Fruit fly (Drosophila melanogaster) whole organism, adult: ENCODE results near the gene Doc3.

Source experiments
- CG11617 ChIP-seq: fragments of 200-800 bp; sonication (Bioruptor generic); optimal IDR thresholded peaks from 2 replicates; lab custom pipeline; 2017; ENCODE audit warnings: mild to moderate bottlenecking, missing biosample characterization, missing genetic modification reagents, missing genetic modification characterization
- CG12768 ChIP-seq: fragments of 200-800 bp; sonication (Bioruptor generic); optimal IDR thresholded peaks from 2 replicates; lab custom pipeline; 2017; ENCODE audit warnings: missing biosample characterization, missing genetic modification characterization, mild to moderate bottlenecking, moderate library complexity, missing genetic modification reagents
- CG14711 ChIP-seq: fragments of 200-800 bp; sonication (Bioruptor generic); optimal IDR thresholded peaks from 2 replicates; lab custom pipeline; 2018; ENCODE audit warnings: missing biosample characterization, mild to moderate bottlenecking, missing genetic modification characterization, moderate library complexity
- CG1620 ChIP-seq: fragments of 200-800 bp; sonication (Bioruptor generic); optimal IDR thresholded peaks from 2 replicates; lab custom pipeline; 2016; ENCODE audit warnings: missing biosample characterization, missing genetic modification characterization
- CG33017 ChIP-seq: fragments of 200-800 bp; sonication (Bioruptor generic); optimal IDR thresholded peaks from 2 replicates; lab custom pipeline; 2018; ENCODE audit warnings: missing biosample characterization, mild to moderate bottlenecking, missing genetic modification characterization, moderate library complexity
- CG5204 ChIP-seq: fragments of 200-800 bp; sonication (Bioruptor generic); optimal IDR thresholded peaks from 2 replicates; lab custom pipeline; 2016; ENCODE audit warnings: missing biosample characterization, missing genetic modification characterization
- CG7045 ChIP-seq: fragments of 200-800 bp; sonication (Bioruptor generic); optimal IDR thresholded peaks from 2 replicates; lab custom pipeline; 2017; ENCODE audit warnings: missing biosample characterization, mild to moderate bottlenecking, missing genetic modification characterization
- CG7101 ChIP-seq: fragments of 200-800 bp; sonication (Bioruptor generic); optimal IDR thresholded peaks from 2 replicates; lab custom pipeline; 2018; ENCODE audit warnings: missing biosample characterization, mild to moderate bottlenecking, missing genetic modification characterization, moderate library complexity
- Clk ChIP-seq: fragments of 200-800 bp; sonication (Bioruptor generic); optimal IDR thresholded peaks from 2 replicates; lab custom pipeline; 2017; ENCODE audit warnings: missing biosample characterization, missing genetic modification characterization
- Crg-1 ChIP-seq: fragments of 200-800 bp; sonication (Bioruptor generic); optimal IDR thresholded peaks from 2 replicates; lab custom pipeline; 2016; ENCODE audit warnings: missing biosample characterization, missing genetic modification characterization
- Hr96 ChIP-seq: fragments of 200-800 bp; sonication (Bioruptor generic); optimal IDR thresholded peaks from 2 replicates; lab custom pipeline; 2016; ENCODE audit warnings: missing biosample characterization, missing genetic modification characterization
- Mnt ChIP-seq: fragments of 200-800 bp; sonication (Bioruptor generic); optimal IDR thresholded peaks from 2 replicates; lab custom pipeline; 2016; ENCODE audit warnings: missing biosample characterization, mild to moderate bottlenecking, missing genetic modification characterization
- bab1 ChIP-seq: fragments of 200-800 bp; sonication (Bioruptor generic); optimal IDR thresholded peaks from 3 replicates; lab custom pipeline; 2019; ENCODE audit warnings: missing biosample characterization, mild to moderate bottlenecking, missing genetic modification characterization, moderate library complexity
- cic ChIP-seq: fragments of 200-800 bp; sonication (Bioruptor generic); optimal IDR thresholded peaks from 2 replicates; lab custom pipeline; 2017; ENCODE audit warnings: missing biosample characterization, mild to moderate bottlenecking, missing genetic modification characterization, moderate library complexity
- cnc ChIP-seq, 2 experiments: fragments of >200 bp; optimal IDR thresholded peaks; 2 replicates each; lab custom pipeline; 2017
- kay ChIP-seq: fragments of 200-800 bp; sonication (Bioruptor generic); peaks from one replicate; lab custom pipeline; 2016; ENCODE audit warnings: missing biosample characterization, missing genetic modification characterization, borderline replicate concordance
- ovo ChIP-seq: fragments of 200-800 bp; sonication (Bioruptor generic); optimal IDR thresholded peaks from 2 replicates; lab custom pipeline; 2016; ENCODE audit warnings: missing biosample characterization, missing genetic modification characterization
- pad ChIP-seq: fragments of 200-800 bp; sonication (Bioruptor generic); optimal IDR thresholded peaks from 3 replicates; lab custom pipeline; 2017; ENCODE audit warnings: missing biosample characterization, missing genetic modification characterization, mild to moderate bottlenecking, moderate library complexity, missing genetic modification reagents
- tj ChIP-seq: fragments of 200-800 bp; sonication (Bioruptor generic); optimal IDR thresholded peaks from 3 replicates; lab custom pipeline; 2017; ENCODE audit warnings: missing biosample characterization, mild to moderate bottlenecking, missing genetic modification characterization, moderate library complexity
- toe ChIP-seq: fragments of 200-800 bp; sonication (Bioruptor generic); optimal IDR thresholded peaks from 2 replicates; lab custom pipeline; 2016; ENCODE audit warnings: missing biosample characterization, missing genetic modification characterization

Doc3 gene

dm6 chr3L:9043648-9044047 is 38.7 kb downstream of the Doc3 start:
- TF ChIP-seq CG7045 (GFP tag; lab: Kevin White, UChicago) = no peak
- no peak for TF ChIP-seq CG5204
- no peak for TF ChIP-seq toe
- TF ChIP-seq Mnt (GFP tag; lab: Kevin White, UChicago) = no peak
- TF ChIP-seq CG12768 (GFP tag; lab: Kevin White, UChicago) = no peak
- no peak for TF ChIP-seq CG1620 (GFP tag; lab: Kevin White, UChicago)

dm6 chr3L:9044896-9045295 is 39.9 kb downstream of the Doc3 start:
- TF ChIP-seq toe (no peak), Mnt (GFP tag; lab: Kevin White, UChicago) (no peak), CG14711 (no peak), ovo (GFP tag; lab: Kevin White, UChicago) (no peak), bab1 (no peak), CG7045 (GFP tag; lab: Kevin White, UChicago) (no peak), cic (GFP tag; lab: Kevin White, UChicago) (no peak)

- TF ChIP-seq ovo (GFP tag; lab: Kevin White, UChicago) (no peak), Mnt (GFP tag; lab: Kevin White, UChicago) (no peak), CG1620 (GFP tag; lab: Kevin White, UChicago) (no peak), bab1 (no peak)
Measured at dm6 chr3L:9045318-9045717, 40.3 kb downstream of the Doc3 start.

- TF ChIP-seq kay (GFP tag; lab: Kevin White, UChicago) (no peak), CG33017 (tag; lab: Kevin White, UChicago) (no peak)
Measured at dm6 chr3L:9046274-9046673, 41.3 kb downstream of the Doc3 start.

dm6 chr3L:9047062-9047461 is 42.1 kb downstream of the Doc3 start, which contains the start of gene Argk2:
TSS of gene Argk2 (plus strand) at chr3L:9047439.
- no peak for TF ChIP-seq CG14711
- TF ChIP-seq Hr96 (GFP tag; lab: Kevin White, UChicago) = no peak
- TF ChIP-seq CG7045 (GFP tag; lab: Kevin White, UChicago) = no peak
- no peak for TF ChIP-seq tj (GFP tag; lab: Kevin White, UChicago)
- no peak for TF ChIP-seq CG33017 (tag; lab: Kevin White, UChicago)
- TF ChIP-seq cnc (optimal IDR thresholded peaks at IDR 0.05; lab: Kevin White, UChicago) = no peak
- TF ChIP-seq cic (GFP tag; lab: Kevin White, UChicago) = no peak
- TF ChIP-seq pad (GFP tag; lab: Kevin White, UChicago) = no peak
- no peak for TF ChIP-seq Clk
- TF ChIP-seq CG12768 (GFP tag; lab: Kevin White, UChicago) = no peak
- TF ChIP-seq Mnt (GFP tag; lab: Kevin White, UChicago) = no peak
- no peak for TF ChIP-seq CG7101 (tag; lab: Kevin White, UChicago)
- TF ChIP-seq kay (GFP tag; lab: Kevin White, UChicago) = no peak
- no peak for TF ChIP-seq CG1620 (GFP tag; lab: Kevin White, UChicago)
- no peak for TF ChIP-seq ovo (GFP tag; lab: Kevin White, UChicago)
- no peak for TF ChIP-seq bab1
- TF ChIP-seq CG5204 = no peak

- TF ChIP-seq CG5204 = no peak
- no peak for TF ChIP-seq Mnt (GFP tag; lab: Kevin White, UChicago)
- TF ChIP-seq CG7045 (GFP tag; lab: Kevin White, UChicago) = no peak
- TF ChIP-seq pad (GFP tag; lab: Kevin White, UChicago) = no peak
- TF ChIP-seq toe = no peak
- no peak for TF ChIP-seq Hr96 (GFP tag; lab: Kevin White, UChicago)
- no peak for TF ChIP-seq CG11617 (GFP tag; lab: Kevin White, UChicago)
- no peak for TF ChIP-seq CG7101 (tag; lab: Kevin White, UChicago)
- TF ChIP-seq Crg-1 (GFP tag; lab: Kevin White, UChicago) = no peak
- TF ChIP-seq cic (GFP tag; lab: Kevin White, UChicago) = no peak
- no peak for TF ChIP-seq bab1
- no peak for TF ChIP-seq cnc (optimal IDR thresholded peaks at IDR 0.05; lab: Kevin White, UChicago)
- no peak for TF ChIP-seq Clk
- no peak for TF ChIP-seq kay (GFP tag; lab: Kevin White, UChicago)
- TF ChIP-seq CG14711 = no peak
- no peak for TF ChIP-seq ovo (GFP tag; lab: Kevin White, UChicago)
- TF ChIP-seq CG1620 (GFP tag; lab: Kevin White, UChicago) = no peak
- no peak for TF ChIP-seq tj (GFP tag; lab: Kevin White, UChicago)
- no peak for TF ChIP-seq CG12768 (GFP tag; lab: Kevin White, UChicago)
Measured at dm6 chr3L:9050447-9051069, 45.6 kb downstream of the Doc3 start.

dm6 chr3L:9051830-9052259 is 46.8 kb downstream of the Doc3 start:
- no peak for TF ChIP-seq toe
- TF ChIP-seq Crg-1 (GFP tag; lab: Kevin White, UChicago) = no peak
- no peak for TF ChIP-seq ovo (GFP tag; lab: Kevin White, UChicago)
- no peak for TF ChIP-seq Hr96 (GFP tag; lab: Kevin White, UChicago)
- TF ChIP-seq pad (GFP tag; lab: Kevin White, UChicago) = no peak
- no peak for TF ChIP-seq bab1
- TF ChIP-seq Mnt (GFP tag; lab: Kevin White, UChicago) = no peak
- no peak for TF ChIP-seq CG5204
- TF ChIP-seq Clk = no peak
- no peak for TF ChIP-seq CG11617 (GFP tag; lab: Kevin White, UChicago)
- no peak for TF ChIP-seq CG12768 (GFP tag; lab: Kevin White, UChicago)
- TF ChIP-seq cic (GFP tag; lab: Kevin White, UChicago) = no peak
- TF ChIP-seq tj (GFP tag; lab: Kevin White, UChicago) = no peak
- TF ChIP-seq cnc (optimal IDR thresholded peaks at IDR 0.05; lab: Kevin White, UChicago) = no peak
- no peak for TF ChIP-seq CG7101 (tag; lab: Kevin White, UChicago)
- no peak for TF ChIP-seq CG33017 (tag; lab: Kevin White, UChicago)
- no peak for TF ChIP-seq CG7045 (GFP tag; lab: Kevin White, UChicago)
- TF ChIP-seq CG1620 (GFP tag; lab: Kevin White, UChicago) = no peak
- no peak for TF ChIP-seq CG14711
- no peak for TF ChIP-seq kay (GFP tag; lab: Kevin White, UChicago)
